Worm (Caenorhabditis elegans): Measurements from ENCODE around the gene flh-2.

ce11 chrIII:4939267-4939666, 12.7 kb upstream of the flh-2 start, which contains the start of gene rpb-2:
- no peak for TF ChIP-seq pha-4 (tag; optimal IDR thresholded peaks at IDR 0.05)
- no peak for TF ChIP-seq hlh-15 (tag; optimal IDR thresholded peaks at IDR 0.05)
- TF ChIP-seq ama-1 (optimal IDR thresholded peaks at IDR 0.05): no peak
- no peak for TF ChIP-seq fax-1 (tag; optimal IDR thresholded peaks at IDR 0.05)
- TF ChIP-seq pqm-1 (tag; optimal IDR thresholded peaks at IDR 0.05): no peak
- no peak for TF ChIP-seq pag-3 (tag; optimal IDR thresholded peaks at IDR 0.05; ENCODE audit: borderline replicate concordance)
- no peak for TF ChIP-seq ceh-9 (tag; optimal IDR thresholded peaks at IDR 0.05)
